Worm (Caenorhabditis elegans): ENCODE measurements around the gene R02F2.10.

DNA sequence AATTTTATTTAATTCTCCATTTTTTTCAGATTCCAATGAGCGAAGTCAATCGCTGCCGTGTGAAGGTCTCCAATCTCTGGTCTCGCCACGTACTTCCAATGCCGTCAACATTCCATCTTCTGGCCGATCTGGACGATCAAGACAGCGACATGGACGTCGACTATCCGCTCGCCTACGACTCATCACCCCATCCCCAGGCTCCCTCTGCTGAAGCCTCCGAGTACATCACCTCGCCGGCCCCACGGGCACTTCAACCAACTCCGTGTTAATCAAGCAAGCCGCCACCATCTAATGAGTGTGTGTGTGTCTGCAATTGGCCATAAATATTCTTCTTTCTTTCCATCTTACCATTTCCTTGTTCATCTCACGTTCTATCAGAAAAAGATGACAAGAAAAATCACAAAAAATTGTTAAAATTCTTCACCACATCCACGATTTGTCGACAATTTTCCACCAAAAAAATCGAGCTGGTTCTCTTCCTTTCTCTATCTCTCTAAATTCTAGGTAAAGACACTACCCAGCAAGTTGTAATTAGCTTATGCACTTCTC, 27.4 kb downstream of the R02F2.10 start:
- TF ChIP-seq snpc-4 (tag; optimal IDR thresholded peaks at IDR 0.05) (no peak), nhr-12 (tag; optimal IDR thresholded peaks at IDR 0.05) (no peak), zag-1 (tag; optimal IDR thresholded peaks at IDR 0.05) (no peak), alr-1 (tag; optimal IDR thresholded peaks at IDR 0.05) (no peak), ama-1 (optimal IDR thresholded peaks at IDR 0.05) (peak; percentile 43), dmd-4 (tag; optimal IDR thresholded peaks at IDR 0.05) (no peak), nhr-21 (tag; optimal IDR thresholded peaks at IDR 0.05) (no peak)

Measured in whole organism, L2 larva.